Worm (Caenorhabditis elegans) whole organism, L1 larva: ENCODE measurements around the gene F14D12.1.

ENCODE experiments used
- C34B4.2 ChIP-seq: sonication (generic microtip); optimal IDR thresholded peaks from 2 replicates; lab custom pipeline; 2017; ENCODE audit warnings: mild to moderate bottlenecking, missing genetic modification characterization, missing compliant biosample characterization
- ama-1 ChIP-seq: fragments of 150-350 bp; optimal IDR thresholded peaks from 2 replicates; lab custom pipeline; 2014
- efl-1 ChIP-seq, 4 experiments: fragments of 150-350 bp; optimal IDR thresholded peaks in 3 of 4; peaks in 1 of 4; 1 replicate in 1 of 4; 2 replicates in 3 of 4; lab custom pipeline; 2014; ENCODE audit warnings: missing biosample characterization in 2 of 4, missing genetic modification characterization in 2 of 4, missing genetic modification reagents in 2 of 4
- egl-27 ChIP-seq, 2 experiments: fragments of 150-350 bp in 1 of 2; sonication (generic microtip); optimal IDR thresholded peaks; 3 replicates each; lab custom pipeline; 2017 to 2018; ENCODE audit warnings: missing biosample characterization in 2 of 2, missing genetic modification characterization in 2 of 2, missing genetic modification reagents in 2 of 2
- ets-5 ChIP-seq: fragments of 200-800 bp; sonication (Bioruptor generic); IDR thresholded peaks from 2 replicates; pipeline ENCODE4 v1.3.6; 2022; ENCODE audit warnings: missing genetic modification characterization, missing compliant biosample characterization
- jun-1 ChIP-seq: fragments of 150-350 bp; optimal IDR thresholded peaks from 2 replicates; lab custom pipeline; 2014; ENCODE audit warnings: missing biosample characterization, missing genetic modification reagents, missing genetic modification characterization
- lir-3 ChIP-seq: sonication (generic microtip); optimal IDR thresholded peaks from 2 replicates; lab custom pipeline; 2016; ENCODE audit warnings: mild to moderate bottlenecking, missing genetic modification characterization, moderate library complexity, missing compliant biosample characterization; ENCODE audit not compliant: poor library complexity
- lsy-2 ChIP-seq, 2 experiments: fragments of 150-350 bp; optimal IDR thresholded peaks; 2 replicates each; lab custom pipeline; 2014; ENCODE audit warnings: missing biosample characterization in 2 of 2, missing genetic modification characterization in 2 of 2
- nhr-237 ChIP-seq: fragments of 150-350 bp; optimal IDR thresholded peaks from 2 replicates; lab custom pipeline; 2014; ENCODE audit warnings: missing biosample characterization, missing genetic modification characterization
- nhr-77 ChIP-seq: fragments of 150-350 bp; optimal IDR thresholded peaks from 2 replicates; lab custom pipeline; 2014; ENCODE audit warnings: missing biosample characterization, missing genetic modification characterization
- sptf-1 ChIP-seq: fragments of 150-350 bp; optimal IDR thresholded peaks from 2 replicates; lab custom pipeline; 2014; ENCODE audit warnings: missing biosample characterization, missing genetic modification characterization

ce11 chrX:5555055-5555629 lies 48.4 kb upstream of the F14D12.1 start:
- TF ChIP-seq efl-1 (optimal IDR thresholded peaks at IDR 0.05; lab: Kevin White, UChicago) (no peak), efl-1 (GFP tag; optimal IDR thresholded peaks at IDR 0.05 in 1 of 2; lab: Kevin White, UChicago) (no peak), lir-3 (tag; lab: Kevin White, UChicago) (no peak), lsy-2 (tag; optimal IDR thresholded peaks at IDR 0.05; lab: Kevin White, UChicago) (no peak), nhr-237 (tag; lab: Kevin White, UChicago) (no peak), ama-1 (lab: Kevin White, UChicago) (no peak), C34B4.2 (tag; lab: Kevin White, UChicago) (no peak), jun-1 (no peak), egl-27 (tag; optimal IDR thresholded peaks at IDR 0.05; lab: Kevin White, UChicago) (no peak), sptf-1 (tag; lab: Kevin White, UChicago) (no peak), nhr-77 (no peak), ets-5 (no peak)
